Worm (Caenorhabditis elegans) whole organism, dauer: ENCODE data around the gene msi-1.

Experiments used
- unc-62 ChIP-seq: sonication (generic microtip); optimal IDR thresholded peaks from 2 replicates; lab custom pipeline; 2017; ENCODE audit warnings: missing biosample characterization, missing genetic modification reagents, missing genetic modification characterization

The msi-1 gene

DNA sequence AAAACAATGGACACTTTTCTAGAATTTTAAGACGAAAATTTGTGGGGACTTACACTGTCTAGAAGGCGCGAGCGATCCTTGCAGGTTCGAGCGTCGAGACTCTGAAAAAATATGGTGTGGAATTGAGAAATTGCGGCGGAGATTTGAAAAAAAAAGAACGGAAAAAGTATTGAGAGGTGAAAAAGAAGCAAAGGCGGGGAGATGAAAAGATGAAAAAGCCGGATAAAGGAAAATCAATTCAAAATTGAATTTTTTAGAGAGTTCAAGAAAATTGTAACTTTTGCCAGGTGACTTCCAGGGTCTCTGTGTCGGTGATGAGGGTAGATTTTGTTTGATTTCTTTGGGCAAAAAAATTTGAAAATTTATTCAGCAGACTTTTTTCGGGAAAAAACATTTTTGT, at the start of gene msi-1:
Gene msi-1, minus strand, starts transcription at position 101 of the 400 bp plus-strand sequence.
- TF ChIP-seq unc-62 (GFP tag; lab: Kevin White, UChicago): no peak

- TF ChIP-seq unc-62 (GFP tag; lab: Kevin White, UChicago): no peak
These were observed 45.7 kb upstream of the msi-1 start, which contains the start of gene tftc-5 for ce11 chrIII:4021866-4022265. Gene tftc-5 (plus strand): TSS chrIII:4022166.

ce11 chrIII:4019801-4020200, 43.6 kb upstream of the msi-1 start, which contains the start of gene snpc-3.4:
Gene snpc-3.4 (plus strand): TSS chrIII:4020037.
- TF ChIP-seq unc-62 (GFP tag; lab: Kevin White, UChicago): no peak

- no peak for TF ChIP-seq unc-62 (GFP tag; lab: Kevin White, UChicago)
These were observed 42.7 kb upstream of the msi-1 start for ce11 chrIII:4018591-4019580.

ce11 chrIII:4018095-4018498, 41.9 kb upstream of the msi-1 start:
- TF ChIP-seq unc-62 (GFP tag; lab: Kevin White, UChicago): no peak

DNA sequence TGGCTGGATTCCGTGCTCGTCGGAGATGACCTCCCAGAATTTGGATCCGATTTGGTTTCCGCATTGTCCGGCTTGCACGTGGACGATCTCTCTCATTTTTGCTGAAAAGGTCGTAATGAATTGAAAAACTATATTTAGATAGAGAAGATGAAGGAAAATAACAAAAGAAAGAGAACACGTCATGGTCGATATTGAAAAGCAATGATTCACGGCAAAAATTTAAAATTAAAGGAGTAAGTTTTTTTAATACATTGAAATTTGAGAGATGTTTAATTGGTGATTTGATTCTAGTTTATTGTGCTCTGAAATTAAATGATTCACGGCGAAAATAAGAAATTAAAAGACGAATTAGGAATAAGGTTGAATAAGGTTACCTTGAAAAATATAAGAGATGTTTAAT, 41.3 kb upstream of the msi-1 start, which contains the start of gene tbb-2:
Gene tbb-2, minus strand, starts transcription at position 101 of the 400 bp plus-strand sequence.
- TF ChIP-seq unc-62 (GFP tag; lab: Kevin White, UChicago): no peak

DNA sequence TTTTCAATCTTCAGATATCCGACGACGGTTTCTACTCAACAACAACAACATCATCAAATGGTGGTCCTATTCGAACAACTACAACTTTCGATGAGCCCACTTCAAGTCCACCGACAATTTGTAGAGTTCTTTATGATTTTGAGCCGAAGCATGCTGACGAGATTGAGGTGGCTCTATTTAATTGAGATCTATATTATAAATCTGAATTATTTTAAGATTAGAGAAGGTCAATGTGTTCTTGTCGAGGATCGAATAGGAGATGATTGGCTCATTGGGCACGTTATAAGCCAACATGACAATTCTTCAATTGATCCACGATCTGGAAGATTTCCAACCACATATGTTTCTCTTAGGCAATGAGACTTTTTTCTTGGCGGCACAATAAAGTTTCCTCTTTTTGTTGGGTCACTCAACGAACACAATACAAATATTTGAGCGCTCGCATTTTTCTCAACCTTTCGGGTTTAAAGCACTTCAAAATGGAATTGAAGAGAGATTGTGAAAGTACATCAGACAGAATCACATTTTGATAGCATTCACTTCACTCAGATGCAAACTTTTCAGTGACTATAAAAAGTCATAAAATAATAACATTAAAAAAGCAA, 39.3 kb upstream of the msi-1 start:
- no peak for TF ChIP-seq unc-62 (GFP tag; lab: Kevin White, UChicago)

DNA sequence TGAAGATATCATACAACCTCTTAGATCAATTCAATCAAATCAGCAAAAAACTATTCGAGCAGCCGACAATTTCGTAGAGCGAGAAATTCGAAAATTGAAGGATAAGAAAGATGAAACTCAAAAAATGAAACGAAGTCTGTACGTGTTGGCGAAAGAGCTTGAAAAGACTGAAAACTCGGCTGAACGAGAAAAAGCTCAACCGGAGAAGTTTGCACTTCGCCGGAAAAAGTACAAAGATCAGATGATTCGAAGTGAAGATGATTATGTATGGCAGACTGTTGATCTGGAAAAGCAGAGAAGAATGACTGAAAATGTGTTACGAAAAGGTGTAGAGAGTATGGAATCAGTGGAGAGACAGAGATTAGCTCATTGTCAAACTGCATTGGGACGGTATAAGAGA, 36.9 kb upstream of the msi-1 start:
- TF ChIP-seq unc-62 (GFP tag; lab: Kevin White, UChicago): no peak

- no peak for TF ChIP-seq unc-62 (GFP tag; lab: Kevin White, UChicago)
These were observed 35.8 kb upstream of the msi-1 start, which contains the start of gene C36E8.4 for ce11 chrIII:4012036-4012435. Gene C36E8.4 (plus strand): TSS chrIII:4012336.

DNA sequence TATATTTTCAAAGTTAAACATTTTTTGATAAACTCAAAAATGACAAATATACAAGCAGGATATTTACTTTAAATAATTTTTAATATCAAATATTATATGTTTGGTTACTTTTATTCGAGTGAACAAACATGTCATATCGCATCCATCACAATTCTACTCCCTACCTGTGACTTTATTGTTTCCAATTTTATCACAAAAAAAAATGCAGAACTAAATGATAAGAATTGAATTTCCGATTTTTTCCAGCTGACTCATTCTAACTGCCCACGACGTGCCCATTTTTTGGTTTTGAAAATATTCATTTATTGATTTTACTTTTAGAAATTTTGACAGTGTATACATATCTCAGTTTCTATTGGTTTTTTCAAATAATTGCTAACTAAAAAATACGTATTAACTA, 34.8 kb upstream of the msi-1 start:
- no peak for TF ChIP-seq unc-62 (GFP tag; lab: Kevin White, UChicago)

- TF ChIP-seq unc-62 (GFP tag; lab: Kevin White, UChicago): no peak
These were observed 34.0 kb upstream of the msi-1 start for ce11 chrIII:4010168-4010567.

ce11 chrIII:4009181-4009580, 33.0 kb upstream of the msi-1 start:
- TF ChIP-seq unc-62 (GFP tag; lab: Kevin White, UChicago): no peak

DNA sequence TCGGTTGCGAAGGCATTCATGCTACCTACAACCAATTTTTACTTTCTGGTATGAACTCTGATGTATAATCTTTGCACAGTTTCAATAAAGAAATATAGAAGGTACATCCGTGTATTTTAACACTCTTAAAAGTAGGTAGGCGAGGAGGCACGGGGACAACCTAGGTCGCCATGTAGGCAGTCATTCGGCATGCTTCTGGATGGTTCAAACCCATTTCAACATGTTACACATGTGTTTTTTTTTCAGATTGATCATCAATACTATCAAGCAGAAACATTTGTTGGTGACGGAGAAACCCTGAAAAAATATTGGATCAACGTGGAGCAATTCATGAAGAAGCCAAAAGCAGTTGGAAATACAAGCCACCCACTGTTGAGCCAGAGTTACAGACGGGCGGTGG, 30.8 kb upstream of the msi-1 start:
- TF ChIP-seq unc-62 (GFP tag; lab: Kevin White, UChicago): no peak

DNA sequence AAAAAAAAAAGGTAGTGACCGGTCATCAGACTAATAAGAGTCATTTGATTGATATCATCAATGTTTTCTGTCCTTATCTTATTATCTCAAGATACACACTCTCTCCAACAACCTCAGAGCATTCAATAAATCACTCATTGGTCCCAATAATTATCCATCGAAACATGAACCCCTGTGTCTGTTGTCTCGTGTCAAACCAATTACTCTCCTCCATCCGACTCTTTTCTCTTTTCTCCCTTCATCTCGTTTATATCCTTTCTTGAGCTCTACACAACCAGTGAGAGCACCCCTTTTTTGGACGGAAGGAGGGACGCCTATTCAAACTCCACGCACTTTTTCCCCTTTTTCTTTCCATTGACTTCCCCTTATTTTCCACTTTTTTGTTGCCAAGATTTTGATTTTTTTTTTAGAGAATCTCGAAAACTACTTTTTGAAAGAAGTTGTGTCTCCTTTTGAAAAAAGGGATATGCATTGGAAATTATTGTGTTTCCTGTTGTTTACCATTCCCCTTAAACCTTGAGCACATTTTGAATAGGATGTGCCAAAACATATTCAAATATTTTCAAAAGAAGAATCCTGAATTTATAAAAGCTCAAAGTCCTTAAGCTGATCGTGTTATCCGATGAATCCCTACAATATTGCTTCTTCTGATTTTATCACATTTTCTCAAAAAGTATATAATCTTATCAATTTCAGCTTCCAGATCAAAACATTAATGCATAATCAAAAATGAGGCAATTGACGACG, 29.4 kb upstream of the msi-1 start, which contains the start of gene pxd-1:
Gene pxd-1, plus strand, starts transcription at position 697 of the 747 bp plus-strand sequence.
- no peak for TF ChIP-seq unc-62 (GFP tag; lab: Kevin White, UChicago)

ce11 chrIII:4004064-4004580, 27.9 kb upstream of the msi-1 start, which contains the start of gene tif-1A:
Gene tif-1A (minus strand): TSS chrIII:4004114.
- TF ChIP-seq unc-62 (GFP tag; lab: Kevin White, UChicago): no peak
